Worm (Caenorhabditis elegans) whole organism, early embryonic: ENCODE data around the gene C25F9.13.

Experiments
- B0310.2 ChIP-seq: sonication (generic microtip); optimal IDR thresholded peaks from 2 replicates; lab custom pipeline; 2016; ENCODE audit warnings: mild to moderate bottlenecking, missing genetic modification characterization, missing compliant biosample characterization
- F13C5.2 ChIP-seq: sonication (generic microtip); optimal IDR thresholded peaks from 2 replicates; lab custom pipeline; 2017; ENCODE audit warnings: mild to moderate bottlenecking, missing genetic modification characterization, inconsistent platforms, missing compliant biosample characterization
- aly-1 ChIP-seq: sonication (generic microtip); optimal IDR thresholded peaks from 2 replicates; lab custom pipeline; 2016; ENCODE audit warnings: missing genetic modification characterization, missing compliant biosample characterization
- ama-1 ChIP-seq: fragments of 150-350 bp; optimal IDR thresholded peaks from 2 replicates; lab custom pipeline; 2014
- ceh-13 ChIP-seq: fragments of 200-800 bp; sonication (Bioruptor generic); optimal IDR thresholded peaks from 2 replicates; lab custom pipeline; 2018; ENCODE audit warnings: mild to moderate bottlenecking, missing genetic modification characterization, missing compliant biosample characterization
- ceh-36 ChIP-seq: sonication (generic microtip); optimal IDR thresholded peaks from 2 replicates; lab custom pipeline; 2016; ENCODE audit warnings: missing genetic modification characterization, inconsistent platforms, missing compliant biosample characterization
- ets-7 ChIP-seq: sonication (generic microtip); optimal IDR thresholded peaks from 2 replicates; lab custom pipeline; 2016; ENCODE audit warnings: missing genotype, missing genetic modification characterization, missing compliant biosample characterization
- flt-1 ChIP-seq: fragments of 200-800 bp; sonication (Bioruptor generic); IDR thresholded peaks from 2 replicates; pipeline ENCODE4 v1.3.6; 2022; ENCODE audit warnings: missing genetic modification characterization, missing compliant biosample characterization
- hmbx-1 ChIP-seq: sonication (generic microtip); optimal IDR thresholded peaks from 2 replicates; lab custom pipeline; 2016; ENCODE audit warnings: mild to moderate bottlenecking, missing genetic modification characterization, missing compliant biosample characterization
- hmg-4 ChIP-seq: fragments of 200-800 bp; sonication (Bioruptor generic); optimal IDR thresholded peaks from 2 replicates; lab custom pipeline; 2018; ENCODE audit warnings: mild to moderate bottlenecking, missing genetic modification characterization, missing compliant biosample characterization
- hnd-1 ChIP-seq: sonication (generic microtip); optimal IDR thresholded peaks from 2 replicates; lab custom pipeline; 2016; ENCODE audit warnings: missing genetic modification characterization, missing compliant biosample characterization
- pes-1 ChIP-seq: fragments of 200-800 bp; sonication (Bioruptor generic); IDR thresholded peaks from 2 replicates; pipeline ENCODE4 v1.3.6; 2022; ENCODE audit warnings: missing genetic modification reagents, missing genetic modification characterization, missing compliant biosample characterization
- scrt-1 ChIP-seq: fragments of 200-800 bp; sonication (Bioruptor generic); IDR thresholded peaks from 2 replicates; pipeline ENCODE4 v1.3.6; 2022; ENCODE audit warnings: missing genetic modification characterization, missing compliant biosample characterization
- sea-1 ChIP-seq: fragments of 200-800 bp; sonication (Bioruptor generic); conservative IDR thresholded peaks from 2 replicates; pipeline ENCODE4 v1.3.6; 2022; ENCODE audit warnings: missing genetic modification characterization, missing compliant biosample characterization
- tbx-11 ChIP-seq: fragments of 200-800 bp; sonication (Bioruptor generic); IDR thresholded peaks from 2 replicates; pipeline ENCODE4 v1.3.6; 2022; ENCODE audit warnings: missing genetic modification characterization, missing compliant biosample characterization
- tbx-37 ChIP-seq: fragments of 200-800 bp; sonication (Bioruptor generic); conservative IDR thresholded peaks from 2 replicates; pipeline ENCODE4 v1.3.6; 2022; ENCODE audit warnings: missing genetic modification reagents, missing genetic modification characterization, missing compliant biosample characterization
- tra-4 ChIP-seq: sonication (generic microtip); optimal IDR thresholded peaks from 2 replicates; lab custom pipeline; 2017; ENCODE audit warnings: missing genetic modification characterization, missing compliant biosample characterization

Gene C25F9.13

ce11 chrV:19396576-19397313 is 2.0 kb downstream of the C25F9.13 start:
- no peak for TF ChIP-seq tbx-37 (GFP tag; lab: Robert Waterston, UW)
- TF ChIP-seq hmg-4 (GFP tag; lab: Kevin White, UChicago): no peak
- TF ChIP-seq ceh-36 (tag; lab: Kevin White, UChicago): no peak
- TF ChIP-seq pes-1 (GFP tag; lab: Robert Waterston, UW): no peak
- no peak for TF ChIP-seq hnd-1 (tag; lab: Kevin White, UChicago)
- TF ChIP-seq tra-4 (tag; lab: Kevin White, UChicago): no peak
- no peak for TF ChIP-seq sea-1 (GFP tag; lab: Robert Waterston, UW)
- TF ChIP-seq ama-1: no peak
- no peak for TF ChIP-seq B0310.2 (tag; lab: Kevin White, UChicago)

- TF ChIP-seq tra-4 (tag; lab: Kevin White, UChicago) (no peak), ets-7 (tag; lab: Kevin White, UChicago) (no peak), hmbx-1 (tag; lab: Kevin White, UChicago) (no peak), F13C5.2 (tag; lab: Kevin White, UChicago) (no peak), pes-1 (GFP tag; lab: Robert Waterston, UW) (no peak), B0310.2 (tag; lab: Kevin White, UChicago) (no peak), ama-1 (no peak), hnd-1 (tag; lab: Kevin White, UChicago) (no peak), tbx-11 (GFP tag; lab: Robert Waterston, UW) (no peak), flt-1 (no peak), ceh-36 (tag; lab: Kevin White, UChicago) (no peak), scrt-1 (no peak), hmg-4 (GFP tag; lab: Kevin White, UChicago) (no peak), sea-1 (GFP tag; lab: Robert Waterston, UW) (no peak), ceh-13 (GFP tag; lab: Kevin White, UChicago) (no peak), aly-1 (tag; lab: Kevin White, UChicago) (no peak), tbx-37 (GFP tag; lab: Robert Waterston, UW) (no peak)
These were observed 4.0 kb downstream of the C25F9.13 start, which contains the start of gene C25F9.8 for ce11 chrV:19394750-19395149. C25F9.8 (plus strand) TSS chrV:19395050.

- TF ChIP-seq ceh-36 (tag; lab: Kevin White, UChicago) (no peak), pes-1 (GFP tag; lab: Robert Waterston, UW) (no peak), F13C5.2 (tag; lab: Kevin White, UChicago) (no peak), B0310.2 (tag; lab: Kevin White, UChicago) (no peak), ama-1 (no peak), aly-1 (tag; lab: Kevin White, UChicago) (no peak), flt-1 (no peak), hnd-1 (tag; lab: Kevin White, UChicago) (no peak), hmg-4 (GFP tag; lab: Kevin White, UChicago) (no peak), tbx-11 (GFP tag; lab: Robert Waterston, UW) (no peak), scrt-1 (no peak), hmbx-1 (tag; lab: Kevin White, UChicago) (no peak), tbx-37 (GFP tag; lab: Robert Waterston, UW) (no peak), sea-1 (GFP tag; lab: Robert Waterston, UW) (no peak), ceh-13 (GFP tag; lab: Kevin White, UChicago) (no peak), tra-4 (tag; lab: Kevin White, UChicago) (no peak), ets-7 (tag; lab: Kevin White, UChicago) (no peak)
These were observed 7.5 kb downstream of the C25F9.13 start for ce11 chrV:19391242-19391641.

ce11 chrV:19390029-19390428 is 8.8 kb downstream of the C25F9.13 start, which contains the start of gene slcr-46.2:
slcr-46.2 (minus strand) TSS chrV:19390129.
- TF ChIP-seq F13C5.2 (tag; lab: Kevin White, UChicago): no peak
- no peak for TF ChIP-seq hmg-4 (GFP tag; lab: Kevin White, UChicago)
- no peak for TF ChIP-seq tbx-37 (GFP tag; lab: Robert Waterston, UW)
- no peak for TF ChIP-seq tra-4 (tag; lab: Kevin White, UChicago)
- TF ChIP-seq tbx-11 (GFP tag; lab: Robert Waterston, UW): no peak
- TF ChIP-seq ama-1: no peak
- TF ChIP-seq pes-1 (GFP tag; lab: Robert Waterston, UW): no peak
- no peak for TF ChIP-seq ceh-36 (tag; lab: Kevin White, UChicago)
- TF ChIP-seq ets-7 (tag; lab: Kevin White, UChicago): no peak
- TF ChIP-seq aly-1 (tag; lab: Kevin White, UChicago): no peak
- no peak for TF ChIP-seq sea-1 (GFP tag; lab: Robert Waterston, UW)
- TF ChIP-seq B0310.2 (tag; lab: Kevin White, UChicago): no peak
- no peak for TF ChIP-seq ceh-13 (GFP tag; lab: Kevin White, UChicago)
- TF ChIP-seq hmbx-1 (tag; lab: Kevin White, UChicago): no peak
- no peak for TF ChIP-seq hnd-1 (tag; lab: Kevin White, UChicago)
- TF ChIP-seq flt-1: no peak
- no peak for TF ChIP-seq scrt-1

- TF ChIP-seq F13C5.2 (tag; lab: Kevin White, UChicago): no peak
These were observed 17.8 kb downstream of the C25F9.13 start, which contains the start of gene srw-84 for ce11 chrV:19380968-19381367. srw-84 (plus strand) TSS chrV:19381268.

- no peak for TF ChIP-seq ets-7 (tag; lab: Kevin White, UChicago)
- TF ChIP-seq aly-1 (tag; lab: Kevin White, UChicago): no peak
- no peak for TF ChIP-seq tra-4 (tag; lab: Kevin White, UChicago)
- TF ChIP-seq F13C5.2 (tag; lab: Kevin White, UChicago): no peak
These were observed 21.7 kb downstream of the C25F9.13 start, which contains the start of gene nceh-1 for ce11 chrV:19377014-19377494. nceh-1 (plus strand) TSS chrV:19377444.

ce11 chrV:19371777-19372176 is 27.0 kb downstream of the C25F9.13 start:
- TF ChIP-seq ceh-13 (GFP tag; lab: Kevin White, UChicago): no peak
- TF ChIP-seq tra-4 (tag; lab: Kevin White, UChicago): no peak
- 0 out of 2 replicates have a peak, but pooled peaks have one; percentile 6 for TF ChIP-seq tbx-37 (GFP tag; lab: Robert Waterston, UW)
